Worm (Caenorhabditis elegans) whole organism, L1 larva: ENCODE measurements around the gene pek-1.

Experiments
- C16A3.4 ChIP-seq: fragments of 150-350 bp; optimal IDR thresholded peaks from 2 replicates; lab custom pipeline; 2014; ENCODE audit warnings: missing biosample characterization, missing genetic modification characterization
- F16B12.6 ChIP-seq: fragments of 150-350 bp; optimal IDR thresholded peaks from 2 replicates; lab custom pipeline; 2014; ENCODE audit warnings: missing biosample characterization, missing genetic modification characterization
- aha-1 ChIP-seq: fragments of 150-350 bp; optimal IDR thresholded peaks from 2 replicates; lab custom pipeline; 2014; ENCODE audit warnings: missing biosample characterization, missing genetic modification characterization
- ceh-8 ChIP-seq: fragments of 200-800 bp; sonication (Bioruptor generic); optimal IDR thresholded peaks from 2 replicates; lab custom pipeline; 2018; ENCODE audit warnings: mild to moderate bottlenecking, missing genetic modification characterization, moderate library complexity, missing compliant biosample characterization
- ceh-88 ChIP-seq: fragments of 200-800 bp; sonication (Bioruptor generic); IDR thresholded peaks from 2 replicates; pipeline ENCODE4 v1.3.6; 2022; ENCODE audit warnings: missing genetic modification characterization, missing compliant biosample characterization
- dpl-1 ChIP-seq, 3 experiments: fragments of 150-350 bp in 2 of 3; sonication (generic microtip) in 1 of 3; optimal IDR thresholded peaks; 2 replicates each; lab custom pipeline; 2014 to 2017; ENCODE audit warnings: missing biosample characterization in 3 of 3, missing genetic modification characterization in 3 of 3, missing genetic modification reagents in 3 of 3
- dsc-1 ChIP-seq: sonication (generic microtip); optimal IDR thresholded peaks from 2 replicates; lab custom pipeline; 2016; ENCODE audit warnings: mild to moderate bottlenecking, missing genetic modification characterization, missing compliant biosample characterization
- elt-3 ChIP-seq, 6 experiments: fragments of 150-350 bp in 1 of 6; sonication (generic microtip); optimal IDR thresholded peaks; 2 replicates each; lab custom pipeline; 2017 to 2018; ENCODE audit warnings: missing biosample characterization in 6 of 6, missing genetic modification characterization in 6 of 6, inconsistent platforms in 1 of 6
- ets-5 ChIP-seq: fragments of 200-800 bp; sonication (Bioruptor generic); IDR thresholded peaks from 2 replicates; pipeline ENCODE4 v1.3.6; 2022; ENCODE audit warnings: missing genetic modification characterization, missing compliant biosample characterization
- hlh-4 ChIP-seq: sonication (generic microtip); optimal IDR thresholded peaks from 2 replicates; lab custom pipeline; 2016; ENCODE audit warnings: mild to moderate bottlenecking, missing genetic modification characterization, missing compliant biosample characterization
- hpl-2 ChIP-seq: fragments of 150-350 bp; optimal IDR thresholded peaks from 2 replicates; lab custom pipeline; 2014; ENCODE audit warnings: missing biosample characterization, missing genetic modification reagents, missing genetic modification characterization
- irx-1 ChIP-seq: sonication (generic microtip); optimal IDR thresholded peaks from 2 replicates; lab custom pipeline; 2016; ENCODE audit warnings: missing genetic modification characterization, missing compliant biosample characterization
- lin-13 ChIP-seq: fragments of 150-350 bp; optimal IDR thresholded peaks from 2 replicates; lab custom pipeline; 2014; ENCODE audit warnings: missing biosample characterization, missing genetic modification reagents, missing genetic modification characterization
- lin-14 ChIP-seq: fragments of 200-800 bp; sonication (Bioruptor generic); optimal IDR thresholded peaks from 2 replicates; lab custom pipeline; 2018; ENCODE audit warnings: mild to moderate bottlenecking, missing genetic modification characterization, moderate library complexity, missing compliant biosample characterization
- lin-35 ChIP-seq, 2 experiments: fragments of 150-350 bp; optimal IDR thresholded peaks; 2 replicates each; lab custom pipeline; 2014; ENCODE audit warnings: missing biosample characterization in 2 of 2, missing genetic modification characterization in 2 of 2, missing genetic modification reagents in 2 of 2
- mab-9 ChIP-seq: fragments of 200-800 bp; sonication (Bioruptor generic); IDR thresholded peaks from 2 replicates; pipeline ENCODE4 v1.3.6; 2022; ENCODE audit warnings: missing genetic modification reagents, missing genetic modification characterization, missing compliant biosample characterization
- mef-2 ChIP-seq: fragments of 150-350 bp; optimal IDR thresholded peaks from 2 replicates; lab custom pipeline; 2014; ENCODE audit warnings: missing biosample characterization, missing genetic modification characterization
- nhr-19 ChIP-seq: fragments of 200-800 bp; sonication (Bioruptor generic); conservative IDR thresholded peaks from 2 replicates; pipeline ENCODE4 v1.3.6; 2022; ENCODE audit warnings: missing genetic modification characterization, missing compliant biosample characterization
- nhr-237 ChIP-seq: fragments of 150-350 bp; optimal IDR thresholded peaks from 2 replicates; lab custom pipeline; 2014; ENCODE audit warnings: missing biosample characterization, missing genetic modification characterization
- nhr-47 ChIP-seq: sonication (generic microtip); optimal IDR thresholded peaks from 2 replicates; lab custom pipeline; 2016; ENCODE audit warnings: mild to moderate bottlenecking, missing genetic modification characterization, moderate library complexity, missing compliant biosample characterization
- nhr-71 ChIP-seq: sonication (generic microtip); optimal IDR thresholded peaks from 2 replicates; lab custom pipeline; 2016; ENCODE audit warnings: mild to moderate bottlenecking, missing genetic modification characterization, moderate library complexity, missing compliant biosample characterization
- nhr-77 ChIP-seq: fragments of 150-350 bp; optimal IDR thresholded peaks from 2 replicates; lab custom pipeline; 2014; ENCODE audit warnings: missing biosample characterization, missing genetic modification characterization
- pag-3 ChIP-seq: sonication (generic microtip); optimal IDR thresholded peaks from 2 replicates; lab custom pipeline; 2017; ENCODE audit warnings: missing genetic modification characterization, mild to moderate bottlenecking, missing compliant biosample characterization, antibody characterized with exemption, borderline replicate concordance; ENCODE audit not compliant: insufficient read depth
- pax-3 ChIP-seq: fragments of 200-800 bp; sonication (Bioruptor generic); optimal IDR thresholded peaks from 2 replicates; lab custom pipeline; 2018; ENCODE audit warnings: mild to moderate bottlenecking, missing genetic modification characterization, moderate library complexity, missing compliant biosample characterization
- pqm-1 ChIP-seq: sonication (generic microtip); optimal IDR thresholded peaks from 3 replicates; lab custom pipeline; 2017; ENCODE audit warnings: missing biosample characterization, missing genetic modification characterization
- rnt-1 ChIP-seq: sonication (generic microtip); optimal IDR thresholded peaks from 2 replicates; lab custom pipeline; 2016; ENCODE audit warnings: mild to moderate bottlenecking, missing genetic modification characterization, moderate library complexity, missing compliant biosample characterization
- snu-23 ChIP-seq: sonication (generic microtip); optimal IDR thresholded peaks from 2 replicates; lab custom pipeline; 2016; ENCODE audit warnings: missing genetic modification characterization, missing compliant biosample characterization
- sox-4 ChIP-seq: sonication (generic microtip); optimal IDR thresholded peaks from 2 replicates; lab custom pipeline; 2016; ENCODE audit warnings: missing genetic modification characterization, missing compliant biosample characterization
- sup-37 ChIP-seq: fragments of 200-800 bp; sonication (Bioruptor generic); optimal IDR thresholded peaks from 2 replicates; lab custom pipeline; 2018; ENCODE audit warnings: mild to moderate bottlenecking, missing genetic modification characterization, missing compliant biosample characterization
- swsn-7 ChIP-seq: sonication (generic microtip); optimal IDR thresholded peaks from 2 replicates; lab custom pipeline; 2016; ENCODE audit warnings: missing genetic modification characterization, missing compliant biosample characterization
- unc-130 ChIP-seq: fragments of 150-350 bp; optimal IDR thresholded peaks from 2 replicates; lab custom pipeline; 2017; ENCODE audit warnings: missing biosample characterization, missing genetic modification characterization, inconsistent platforms
- unc-62 ChIP-seq: fragments of 150-350 bp; optimal IDR thresholded peaks from 2 replicates; lab custom pipeline; 2014; ENCODE audit warnings: missing biosample characterization, missing genetic modification reagents, missing genetic modification characterization
- unc-86 ChIP-seq: sonication (generic microtip); optimal IDR thresholded peaks from 2 replicates; lab custom pipeline; 2016; ENCODE audit warnings: missing genetic modification characterization, missing compliant biosample characterization
- vab-15 ChIP-seq: sonication (generic microtip); optimal IDR thresholded peaks from 2 replicates; lab custom pipeline; 2017; ENCODE audit warnings: missing genotype, mild to moderate bottlenecking, missing genetic modification characterization, missing compliant biosample characterization
- xbp-1 ChIP-seq: sonication (generic microtip); optimal IDR thresholded peaks from 2 replicates; lab custom pipeline; 2016; ENCODE audit warnings: missing genetic modification characterization, missing compliant biosample characterization
- zip-4 ChIP-seq: fragments of 200-800 bp; sonication (Bioruptor generic); optimal IDR thresholded peaks from 2 replicates; lab custom pipeline; 2018; ENCODE audit warnings: mild to moderate bottlenecking, missing genetic modification characterization, moderate library complexity, missing compliant biosample characterization
- ztf-11 ChIP-seq, 2 experiments: sonication (generic microtip); optimal IDR thresholded peaks; 2 replicates each; lab custom pipeline; 2016 to 2017; ENCODE audit warnings: missing genetic modification characterization in 2 of 2, missing biosample characterization in 1 of 2, missing compliant biosample characterization in 1 of 2
- ztf-4 ChIP-seq: fragments of 150-350 bp; optimal IDR thresholded peaks from 2 replicates; lab custom pipeline; 2014; ENCODE audit warnings: missing biosample characterization, missing genetic modification characterization

The pek-1 gene

ce11 chrX:11379135-11379781 lies 35.4 kb downstream of the pek-1 start (continued):
- peak; percentile 77 for TF ChIP-seq rnt-1 (tag; lab: Kevin White, UChicago)
- no peak for TF ChIP-seq irx-1 (tag; lab: Kevin White, UChicago)
- no peak for TF ChIP-seq vab-15 (tag; lab: Kevin White, UChicago)
- TF ChIP-seq snu-23, result peak; percentile 51
- peak; percentile 87 for TF ChIP-seq nhr-71 (tag; lab: Kevin White, UChicago)
- TF ChIP-seq unc-86, result no peak
- TF ChIP-seq nhr-47 (tag; lab: Kevin White, UChicago), result peak; percentile 2
- TF ChIP-seq pag-3 (tag; lab: Kevin White, UChicago), result peak; percentile 78
- TF ChIP-seq hlh-4 (tag; lab: Kevin White, UChicago), result no peak
- TF ChIP-seq ceh-8 (GFP tag; lab: Kevin White, UChicago), result no peak
- peak; percentile 84 for TF ChIP-seq dsc-1 (tag; lab: Kevin White, UChicago)
- no peak for TF ChIP-seq ztf-11 (tag; optimal IDR thresholded peaks at IDR 0.05; lab: Kevin White, UChicago)
- TF ChIP-seq ztf-4 (tag; lab: Kevin White, UChicago), result no peak
- TF ChIP-seq sox-4 (tag; lab: Kevin White, UChicago), result no peak
- no peak for TF ChIP-seq lin-13
- TF ChIP-seq nhr-237 (tag; lab: Kevin White, UChicago), result no peak
- no peak for TF ChIP-seq F16B12.6 (tag; lab: Kevin White, UChicago)
- peak; percentile 9 for TF ChIP-seq xbp-1 (tag; lab: Kevin White, UChicago)

DNA sequence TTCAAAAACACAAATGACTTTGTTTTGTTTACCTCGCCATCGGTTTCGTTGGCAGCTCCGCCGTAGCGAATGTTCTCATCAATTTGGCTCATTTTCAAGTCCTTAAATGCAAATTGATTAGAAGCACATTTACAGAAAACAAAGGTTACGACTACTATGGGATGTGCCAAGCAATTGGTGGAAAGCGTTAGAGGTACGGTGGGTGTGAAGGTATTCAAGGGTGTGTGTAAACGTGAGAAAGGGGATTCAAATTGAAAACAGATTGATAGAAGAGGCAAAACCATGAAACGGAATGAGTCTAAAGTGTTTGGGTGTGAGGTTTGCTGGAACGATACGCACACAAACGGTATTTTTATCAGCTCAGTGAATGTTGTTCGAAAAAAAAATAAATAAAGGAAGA lies 37.3 kb downstream of the pek-1 start, which contains the start of gene tni-1:
tni-1 (minus strand) TSS at position 101 of the 400 bp plus-strand sequence.
- TF ChIP-seq elt-3 (tag; optimal IDR thresholded peaks at IDR 0.05; lab: Kevin White, UChicago) (no peak), lin-35 (GFP tag; optimal IDR thresholded peaks at IDR 0.05; lab: Kevin White, UChicago) (no peak), mab-9 (no peak), lin-14 (GFP tag; lab: Kevin White, UChicago) (no peak), dpl-1 (GFP tag; optimal IDR thresholded peaks at IDR 0.05; lab: Kevin White, UChicago) (no peak), hpl-2 (GFP tag; lab: Kevin White, UChicago) (no peak), rnt-1 (tag; lab: Kevin White, UChicago) (no peak)

ce11 chrX:11375509-11375908 lies 39.2 kb downstream of the pek-1 start, which contains the start of gene F42E11.3:
Gene F42E11.3, minus strand, starts transcription at chrX:11375609.
- no peak for TF ChIP-seq ets-5
- TF ChIP-seq nhr-19 (GFP tag; lab: Robert Waterston, UW), result no peak
- TF ChIP-seq pax-3 (tag; lab: Kevin White, UChicago), result no peak
- no peak for TF ChIP-seq aha-1
- TF ChIP-seq mef-2 (tag; lab: Kevin White, UChicago), result no peak
- no peak for TF ChIP-seq mab-9
- no peak for TF ChIP-seq nhr-77 (tag; lab: Kevin White, UChicago)
- no peak for TF ChIP-seq unc-62 (GFP tag; lab: Kevin White, UChicago)
- peak; percentile 23 for TF ChIP-seq dsc-1 (tag; lab: Kevin White, UChicago)
- no peak for TF ChIP-seq elt-3 (tag; optimal IDR thresholded peaks at IDR 0.05; lab: Kevin White, UChicago)
- TF ChIP-seq sup-37, result no peak
- TF ChIP-seq hlh-4 (tag; lab: Kevin White, UChicago), result peak; percentile 66
- TF ChIP-seq unc-130 (tag; lab: Kevin White, UChicago), result no peak

- TF ChIP-seq swsn-7 (tag; lab: Kevin White, UChicago) (no peak), ceh-88 (GFP tag; lab: Robert Waterston, UW) (no peak), C16A3.4 (no peak), ceh-8 (GFP tag; lab: Kevin White, UChicago) (no peak), pqm-1 (tag; lab: Kevin White, UChicago) (no peak), zip-4 (no peak), hpl-2 (GFP tag; lab: Kevin White, UChicago) (no peak)
- TF ChIP-seq, all 84 proteins: peak for 0
Observed at ce11 chrX:11370090-11370489, 44.6 kb downstream of the pek-1 start.
